Fruit fly (Drosophila melanogaster) Kc167 (cell line): ENCODE results near the gene LysD.

Experiments used
- Myc ChIP-seq: fragments of >200 bp; optimal IDR thresholded peaks from 2 replicates; lab custom pipeline; 2017; ENCODE audit warnings: missing external identifiers
- Sin3A ChIP-seq: fragments of >200 bp; optimal IDR thresholded peaks from 2 replicates; lab custom pipeline; 2018; ENCODE audit warnings: missing external identifiers
- h ChIP-seq: fragments of >200 bp; optimal IDR thresholded peaks from 3 replicates; lab custom pipeline; 2018; ENCODE audit warnings: missing external identifiers
- insv ChIP-seq: fragments of >200 bp; optimal IDR thresholded peaks from 3 replicates; lab custom pipeline; 2018; ENCODE audit warnings: missing external identifiers
- psq ChIP-seq: fragments of >200 bp; optimal IDR thresholded peaks from 2 replicates; lab custom pipeline; 2017; ENCODE audit warnings: missing external identifiers
- ttk ChIP-seq: sonication (Bioruptor generic); optimal IDR thresholded peaks from 2 replicates; lab custom pipeline; 2017; ENCODE audit warnings: missing external identifiers

dm6 chr3L:1212113-1212512 is 1.1 kb upstream of the LysD start:
- TF ChIP-seq ttk (no peak), psq (lab: Kevin White, UChicago) (no peak), h (lab: Kevin White, UChicago) (no peak), Sin3A (lab: Kevin White, UChicago) (no peak), insv (lab: Kevin White, UChicago) (no peak), Myc (lab: Kevin White, UChicago) (no peak)
